Worm (Caenorhabditis elegans) whole organism, L2 larva: ENCODE results near the gene exp-1.

ENCODE experiments used
- C34F6.9 ChIP-seq: fragments of 150-350 bp; optimal IDR thresholded peaks from 2 replicates; lab custom pipeline; 2014; ENCODE audit warnings: missing biosample characterization, missing genetic modification characterization
- F13H6.1 ChIP-seq: sonication (generic microtip); optimal IDR thresholded peaks from 2 replicates; lab custom pipeline; 2016; ENCODE audit warnings: missing genetic modification characterization, missing compliant biosample characterization
- alr-1 ChIP-seq: fragments of 150-350 bp; optimal IDR thresholded peaks from 2 replicates; lab custom pipeline; 2014; ENCODE audit warnings: missing biosample characterization, missing genetic modification characterization
- aly-2 ChIP-seq: fragments of 150-350 bp; optimal IDR thresholded peaks from 2 replicates; lab custom pipeline; 2014; ENCODE audit warnings: missing biosample characterization, missing genetic modification characterization
- ama-1 ChIP-seq: fragments of 150-350 bp; optimal IDR thresholded peaks from 2 replicates; lab custom pipeline; 2018; ENCODE audit warnings: inconsistent platforms
- blmp-1 ChIP-seq: sonication (generic microtip); optimal IDR thresholded peaks from 2 replicates; lab custom pipeline; 2017; ENCODE audit warnings: missing genetic modification characterization, mild to moderate bottlenecking, missing compliant biosample characterization, antibody characterized with exemption, moderate library complexity; ENCODE audit not compliant: insufficient read depth
- ceh-82 ChIP-seq: fragments of 150-350 bp; optimal IDR thresholded peaks from 2 replicates; lab custom pipeline; 2014; ENCODE audit warnings: missing biosample characterization, missing genetic modification characterization
- crh-2 ChIP-seq: sonication (generic microtip); optimal IDR thresholded peaks from 2 replicates; lab custom pipeline; 2017; ENCODE audit warnings: missing biosample characterization, missing genetic modification characterization
- elt-1 ChIP-seq: fragments of 150-350 bp; optimal IDR thresholded peaks from 2 replicates; lab custom pipeline; 2014; ENCODE audit warnings: missing biosample characterization, missing genetic modification characterization
- elt-3 ChIP-seq: sonication (generic microtip); optimal IDR thresholded peaks from 2 replicates; lab custom pipeline; 2017; ENCODE audit warnings: missing biosample characterization, missing genetic modification characterization
- fos-1 ChIP-seq: fragments of 150-350 bp; optimal IDR thresholded peaks from 2 replicates; lab custom pipeline; 2014; ENCODE audit warnings: missing biosample characterization, missing genetic modification characterization
- gmeb-1 ChIP-seq: fragments of 150-350 bp; optimal IDR thresholded peaks from 2 replicates; lab custom pipeline; 2014; ENCODE audit warnings: missing biosample characterization, missing genetic modification characterization
- lin-11 ChIP-seq: fragments of 150-350 bp; sonication (generic microtip); optimal IDR thresholded peaks from 2 replicates; lab custom pipeline; 2014; ENCODE audit warnings: missing biosample characterization, missing genetic modification characterization, inconsistent platforms, mixed read lengths
- lin-13 ChIP-seq: fragments of 150-350 bp; optimal IDR thresholded peaks from 2 replicates; lab custom pipeline; 2014; ENCODE audit warnings: missing biosample characterization, missing genetic modification reagents, missing genetic modification characterization
- lsy-2 ChIP-seq, 2 experiments: fragments of 150-350 bp in 1 of 2; sonication (generic microtip) in 1 of 2; optimal IDR thresholded peaks; 2 replicates each; lab custom pipeline; 2014 to 2017; ENCODE audit warnings: missing biosample characterization in 2 of 2, missing genetic modification characterization in 2 of 2
- mbf-1 ChIP-seq: sonication (generic microtip); optimal IDR thresholded peaks from 2 replicates; lab custom pipeline; 2017; ENCODE audit warnings: missing biosample characterization, missing genetic modification characterization
- mdl-1 ChIP-seq, 2 experiments: fragments of 150-350 bp in 1 of 2; sonication (generic microtip) in 1 of 2; optimal IDR thresholded peaks; 2 replicates each; lab custom pipeline; 2017; ENCODE audit warnings: missing biosample characterization in 2 of 2, missing genetic modification characterization in 2 of 2
- nhr-11 ChIP-seq: fragments of 150-350 bp; optimal IDR thresholded peaks from 2 replicates; lab custom pipeline; 2014; ENCODE audit warnings: missing biosample characterization, missing genetic modification characterization
- nhr-12 ChIP-seq: fragments of 150-350 bp; optimal IDR thresholded peaks from 2 replicates; lab custom pipeline; 2014; ENCODE audit warnings: missing biosample characterization, missing genetic modification characterization
- nhr-129 ChIP-seq: fragments of 150-350 bp; optimal IDR thresholded peaks from 2 replicates; lab custom pipeline; 2014; ENCODE audit warnings: missing biosample characterization, missing genetic modification characterization
- nhr-23 ChIP-seq: fragments of 150-350 bp; optimal IDR thresholded peaks from 2 replicates; lab custom pipeline; 2014; ENCODE audit warnings: missing biosample characterization, missing genetic modification reagents, missing genetic modification characterization
- nhr-237 ChIP-seq: fragments of 150-350 bp; optimal IDR thresholded peaks from 2 replicates; lab custom pipeline; 2014; ENCODE audit warnings: missing biosample characterization, missing genetic modification characterization
- peb-1 ChIP-seq: fragments of 150-350 bp; optimal IDR thresholded peaks from 2 replicates; lab custom pipeline; 2014; ENCODE audit warnings: missing biosample characterization, missing genetic modification characterization
- sma-3 ChIP-seq: sonication (generic microtip); optimal IDR thresholded peaks from 2 replicates; lab custom pipeline; 2016; ENCODE audit warnings: missing genetic modification reagents, missing genetic modification characterization, missing compliant biosample characterization
- sma-9 ChIP-seq, 2 experiments: fragments of 150-350 bp in 1 of 2; sonication (generic microtip) in 1 of 2; optimal IDR thresholded peaks; 2 replicates each; lab custom pipeline; 2014 to 2016; ENCODE audit warnings: missing genetic modification characterization in 2 of 2, mild to moderate bottlenecking in 1 of 2, missing biosample characterization in 1 of 2, missing compliant biosample characterization in 1 of 2, missing genetic modification reagents in 1 of 2, moderate library complexity in 1 of 2
- snpc-4 ChIP-seq: fragments of 150-350 bp; optimal IDR thresholded peaks from 2 replicates; lab custom pipeline; 2014; ENCODE audit warnings: missing biosample characterization, missing genetic modification characterization
- unc-39 ChIP-seq: fragments of 150-350 bp; optimal IDR thresholded peaks from 2 replicates; lab custom pipeline; 2014; ENCODE audit warnings: missing biosample characterization, missing genetic modification characterization
- unc-62 ChIP-seq: fragments of 150-350 bp; optimal IDR thresholded peaks from 2 replicates; lab custom pipeline; 2014; ENCODE audit warnings: missing biosample characterization, missing genetic modification reagents, missing genetic modification characterization
- zag-1 ChIP-seq: fragments of 150-350 bp; optimal IDR thresholded peaks from 2 replicates; lab custom pipeline; 2014; ENCODE audit warnings: missing biosample characterization, missing genetic modification characterization
- ztf-11 ChIP-seq: sonication (generic microtip); optimal IDR thresholded peaks from 2 replicates; lab custom pipeline; 2017; ENCODE audit warnings: missing biosample characterization, missing genetic modification characterization

Gene exp-1

ce11 chrII:6149434-6149833, 11.5 kb downstream of the exp-1 start:
- TF ChIP-seq ztf-11 (no peak), lsy-2 (tag; optimal IDR thresholded peaks at IDR 0.05; lab: Kevin White, UChicago) (peak in 1 of 2 experiments; percentile 0), snpc-4 (tag; lab: Kevin White, UChicago) (no peak)

DNA sequence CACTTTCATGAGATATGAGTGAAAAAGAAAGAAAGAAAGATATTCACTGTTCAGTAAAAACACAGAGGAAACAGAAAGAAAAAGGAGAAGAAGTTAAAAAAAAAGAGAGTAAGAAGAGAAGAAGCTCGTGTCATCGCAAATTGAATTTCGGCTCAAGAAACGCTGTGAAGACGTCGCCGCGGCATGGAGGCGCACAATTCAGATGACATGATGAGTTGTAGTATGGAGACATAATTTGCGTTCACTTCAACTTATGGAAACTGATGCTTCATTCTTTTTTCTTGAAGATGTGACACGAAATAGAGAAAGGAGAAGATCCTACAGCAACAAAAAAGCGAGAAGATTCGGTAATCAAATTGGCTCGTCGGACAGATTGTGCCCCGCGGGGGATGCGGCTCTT, 12.5 kb downstream of the exp-1 start:
- TF ChIP-seq elt-3 (no peak), zag-1 (tag; lab: Kevin White, UChicago) (peak; percentile 14), ama-1 (no peak), F13H6.1 (tag; lab: Kevin White, UChicago) (no peak), blmp-1 (tag; lab: Kevin White, UChicago) (no peak), nhr-237 (tag; lab: Kevin White, UChicago) (no peak), lsy-2 (tag; optimal IDR thresholded peaks at IDR 0.05; lab: Kevin White, UChicago) (peak in 1 of 2 experiments; percentile 21), sma-9 (GFP tag; optimal IDR thresholded peaks at IDR 0.05; lab: Kevin White, UChicago) (peak; percentile 33), sma-9 (tag; optimal IDR thresholded peaks at IDR 0.05; lab: Kevin White, UChicago) (no peak), ceh-82 (tag; lab: Kevin White, UChicago) (no peak)

ce11 chrII:6147131-6147530, 13.8 kb downstream of the exp-1 start:
- no peak for TF ChIP-seq sma-3
- TF ChIP-seq nhr-23 (tag; lab: Kevin White, UChicago): no peak
- no peak for TF ChIP-seq nhr-12 (tag; lab: Kevin White, UChicago)
- no peak for TF ChIP-seq F13H6.1 (tag; lab: Kevin White, UChicago)

- TF ChIP-seq mdl-1 (tag; optimal IDR thresholded peaks at IDR 0.05; lab: Kevin White, UChicago): no peak
- TF ChIP-seq zag-1 (tag; lab: Kevin White, UChicago): no peak
- TF ChIP-seq, all 48 proteins: peak for 0
Measured at ce11 chrII:6142539-6142938, 18.4 kb downstream of the exp-1 start.

ce11 chrII:6139484-6139883, 21.4 kb downstream of the exp-1 start:
- TF ChIP-seq ama-1 (no peak), gmeb-1 (tag; lab: Kevin White, UChicago) (no peak), lin-13 (GFP tag; lab: Kevin White, UChicago) (no peak), unc-39 (no peak), unc-62 (GFP tag; lab: Kevin White, UChicago) (no peak), nhr-11 (no peak), peb-1 (tag; lab: Kevin White, UChicago) (no peak), snpc-4 (tag; lab: Kevin White, UChicago) (no peak), C34F6.9 (no peak), alr-1 (tag; lab: Kevin White, UChicago) (no peak)

ce11 chrII:6138138-6138537, 22.8 kb downstream of the exp-1 start:
- no peak for TF ChIP-seq crh-2 (tag; lab: Kevin White, UChicago)
- TF ChIP-seq snpc-4 (tag; lab: Kevin White, UChicago): no peak
- no peak for TF ChIP-seq sma-3
- TF ChIP-seq mdl-1 (tag; optimal IDR thresholded peaks at IDR 0.05; lab: Kevin White, UChicago): no peak

ce11 chrII:6136712-6137111, 24.2 kb downstream of the exp-1 start:
- no peak for TF ChIP-seq sma-9 (GFP tag; optimal IDR thresholded peaks at IDR 0.05; lab: Kevin White, UChicago)
- no peak for TF ChIP-seq sma-9 (tag; optimal IDR thresholded peaks at IDR 0.05; lab: Kevin White, UChicago)
- TF ChIP-seq blmp-1 (tag; lab: Kevin White, UChicago): no peak
- peak; percentile 55 for TF ChIP-seq nhr-129
- no peak for TF ChIP-seq snpc-4 (tag; lab: Kevin White, UChicago)
- no peak for TF ChIP-seq fos-1 (tag; lab: Kevin White, UChicago)
- TF ChIP-seq ama-1: no peak
- no peak for TF ChIP-seq lin-11
- no peak for TF ChIP-seq mbf-1 (tag; lab: Kevin White, UChicago)
- TF ChIP-seq unc-39: no peak
- TF ChIP-seq elt-1 (tag; lab: Kevin White, UChicago): no peak
- TF ChIP-seq F13H6.1 (tag; lab: Kevin White, UChicago): peak; percentile 13
- peak; percentile 18 for TF ChIP-seq C34F6.9
- TF ChIP-seq aly-2 (tag; lab: Kevin White, UChicago): no peak
- TF ChIP-seq, all 48 proteins: peak for 3
